Worm (Caenorhabditis elegans): ENCODE results near the gene R08F11.4.

The R08F11.4 gene

DNA sequence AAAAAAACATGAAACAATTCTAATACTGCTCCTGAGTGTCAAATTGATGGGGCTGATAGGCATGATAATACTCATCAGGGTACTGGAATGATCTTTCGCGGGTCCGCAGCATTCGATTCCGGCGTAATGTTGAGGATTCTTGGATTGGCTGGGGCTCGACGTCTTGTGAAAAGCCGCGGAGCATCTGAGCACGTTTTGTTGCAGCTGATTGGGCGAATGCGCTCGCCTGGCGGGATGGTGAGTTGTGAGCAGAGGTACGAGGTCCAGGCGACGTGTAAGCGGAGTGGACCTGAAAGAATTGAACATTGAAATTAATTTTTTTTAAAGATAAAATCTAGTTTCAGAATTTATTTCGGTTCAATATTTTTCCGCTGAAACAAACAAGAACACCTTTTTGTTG, 8.7 kb upstream of the R08F11.4 start:
- TF ChIP-seq elt-1 (tag; optimal IDR thresholded peaks at IDR 0.05) (no peak), fkh-10 (GFP tag; optimal IDR thresholded peaks at IDR 0.05) (no peak), tbx-2 (tag; optimal IDR thresholded peaks at IDR 0.05) (no peak), nhr-237 (tag; optimal IDR thresholded peaks at IDR 0.05) (no peak), aly-2 (tag; optimal IDR thresholded peaks at IDR 0.05) (no peak), nhr-76 (tag; optimal IDR thresholded peaks at IDR 0.05) (no peak), egl-27 (tag; optimal IDR thresholded peaks at IDR 0.05) (no peak), nhr-67 (tag; optimal IDR thresholded peaks at IDR 0.05) (no peak), mdl-1 (tag; optimal IDR thresholded peaks at IDR 0.05) (no peak), snpc-4 (tag; optimal IDR thresholded peaks at IDR 0.05) (no peak), lsy-12 (tag; optimal IDR thresholded peaks at IDR 0.05) (no peak), fos-1 (tag; optimal IDR thresholded peaks at IDR 0.05) (no peak), daf-12 (tag; optimal IDR thresholded peaks at IDR 0.05) (no peak)

DNA sequence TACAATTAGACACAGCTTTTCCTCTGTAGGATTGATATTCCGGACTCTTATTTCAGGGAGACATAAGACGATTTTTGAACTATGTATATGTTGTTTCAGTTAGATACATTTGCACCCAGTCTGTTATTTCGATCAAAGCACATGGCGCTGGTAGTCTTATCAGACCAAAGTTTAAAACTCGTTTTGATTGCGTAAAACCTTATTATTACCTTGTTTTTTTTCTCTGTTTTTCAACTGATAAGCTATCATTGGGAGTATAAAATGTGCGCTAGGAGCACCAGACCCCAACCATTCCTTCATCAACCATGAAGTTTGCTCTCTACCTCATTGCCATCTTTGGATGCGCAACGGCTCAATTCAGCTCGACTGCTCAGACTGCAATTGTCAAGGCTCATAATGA, 7.0 kb upstream of the R08F11.4 start, which contains the start of gene scl-12:
Gene scl-12 (plus strand): TSS at position 301 of the 400 bp plus-strand sequence.
- TF ChIP-seq jun-1 (tag; optimal IDR thresholded peaks at IDR 0.05) (no peak), pqm-1 (tag; optimal IDR thresholded peaks at IDR 0.05) (peak; percentile 47), nhr-28 (tag; optimal IDR thresholded peaks at IDR 0.05) (no peak)

- TF ChIP-seq ztf-4 (tag; optimal IDR thresholded peaks at IDR 0.05) (no peak), ceh-16 (tag; optimal IDR thresholded peaks at IDR 0.05) (no peak), fkh-10 (GFP tag; optimal IDR thresholded peaks at IDR 0.05) (no peak), lin-39 (tag; optimal IDR thresholded peaks at IDR 0.05) (no peak), nhr-28 (tag; optimal IDR thresholded peaks at IDR 0.05) (no peak), nhr-12 (tag; optimal IDR thresholded peaks at IDR 0.05) (no peak)
These were observed 6.2 kb upstream of the R08F11.4 start, which contains the start of gene scl-13 for ce11 chrV:3811541-3811940. Gene scl-13, minus strand, starts transcription at chrV:3811641.

ce11 chrV:3810035-3810434, 4.7 kb upstream of the R08F11.4 start:
- TF ChIP-seq ceh-82 (tag; optimal IDR thresholded peaks at IDR 0.05): no peak
- no peak for TF ChIP-seq jun-1 (tag; optimal IDR thresholded peaks at IDR 0.05)
- no peak for TF ChIP-seq tbx-2 (tag; optimal IDR thresholded peaks at IDR 0.05)
- no peak for TF ChIP-seq nhr-12 (tag; optimal IDR thresholded peaks at IDR 0.05)
- TF ChIP-seq unc-62 (GFP tag; optimal IDR thresholded peaks at IDR 0.05): no peak
- no peak for TF ChIP-seq nhr-67 (tag; optimal IDR thresholded peaks at IDR 0.05)
- no peak for TF ChIP-seq ceh-9 (tag; optimal IDR thresholded peaks at IDR 0.05)
- no peak for TF ChIP-seq nhr-28 (tag; optimal IDR thresholded peaks at IDR 0.05)
- TF ChIP-seq fkh-2 (tag; optimal IDR thresholded peaks at IDR 0.05): no peak
- no peak for TF ChIP-seq R02D3.7 (tag; optimal IDR thresholded peaks at IDR 0.05)
- no peak for TF ChIP-seq ama-1 (optimal IDR thresholded peaks at IDR 0.05)
- no peak for TF ChIP-seq ceh-16 (tag; optimal IDR thresholded peaks at IDR 0.05)
- no peak for TF ChIP-seq egl-27 (tag; optimal IDR thresholded peaks at IDR 0.05)

DNA sequence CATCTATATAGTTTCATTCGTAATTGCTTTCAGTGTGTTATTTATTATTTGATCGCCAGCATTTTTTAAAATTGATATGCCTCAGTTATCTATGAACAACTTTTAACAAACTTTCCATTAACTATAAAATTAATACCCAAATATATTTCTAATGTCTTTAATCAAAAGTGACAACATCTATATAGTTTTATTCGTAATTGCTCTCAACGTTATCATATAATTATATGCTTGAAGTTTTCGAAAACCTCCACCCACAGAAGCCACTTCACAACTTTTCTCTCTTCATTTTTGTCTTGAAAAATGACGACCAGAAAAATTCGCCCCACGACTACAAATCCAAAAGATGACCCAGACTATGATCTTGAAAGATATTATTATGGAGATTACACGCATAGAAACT, 3.0 kb upstream of the R08F11.4 start, which contains the start of gene srw-6:
Gene srw-6 (plus strand): TSS at position 301 of the 400 bp plus-strand sequence.
- TF ChIP-seq nhr-23 (tag; optimal IDR thresholded peaks at IDR 0.05): no peak
- no peak for TF ChIP-seq hmg-11 (tag; optimal IDR thresholded peaks at IDR 0.05)
- TF ChIP-seq aly-2 (tag; optimal IDR thresholded peaks at IDR 0.05): no peak
- no peak for TF ChIP-seq fos-1 (tag; optimal IDR thresholded peaks at IDR 0.05)
- no peak for TF ChIP-seq sea-2 (GFP tag; optimal IDR thresholded peaks at IDR 0.05)
- no peak for TF ChIP-seq ztf-11 (tag; optimal IDR thresholded peaks at IDR 0.05)
- TF ChIP-seq pqm-1 (tag; optimal IDR thresholded peaks at IDR 0.05): no peak
- no peak for TF ChIP-seq skn-1 (tag; optimal IDR thresholded peaks at IDR 0.05)
- TF ChIP-seq unc-39 (tag; optimal IDR thresholded peaks at IDR 0.05): no peak
- TF ChIP-seq elt-1 (tag; optimal IDR thresholded peaks at IDR 0.05): no peak
- TF ChIP-seq egl-27 (tag; optimal IDR thresholded peaks at IDR 0.05): no peak
- no peak for TF ChIP-seq lin-39 (tag; optimal IDR thresholded peaks at IDR 0.05)
- TF ChIP-seq pha-4 (tag; optimal IDR thresholded peaks at IDR 0.05): no peak
- no peak for TF ChIP-seq R02D3.7 (tag; optimal IDR thresholded peaks at IDR 0.05)
- TF ChIP-seq ceh-28 (tag; optimal IDR thresholded peaks at IDR 0.05): no peak

DNA sequence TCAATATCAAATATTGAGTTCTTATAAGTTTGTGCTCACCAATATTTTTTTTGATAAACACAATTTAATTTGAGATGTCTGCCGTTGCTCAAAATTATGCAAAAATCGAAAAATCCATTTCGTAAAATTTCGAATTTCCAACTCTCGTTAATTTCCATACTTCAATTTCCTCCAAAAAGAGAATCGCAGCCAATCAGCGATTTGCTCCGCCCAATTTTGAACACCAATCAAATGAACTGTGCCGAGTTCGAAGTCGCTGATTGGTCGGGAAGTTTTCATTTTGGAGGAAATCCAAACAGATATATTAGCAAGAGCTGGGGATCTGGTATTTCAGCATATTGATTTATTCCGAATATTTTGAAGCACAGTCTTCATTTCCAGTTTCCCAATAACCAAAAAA, 2.5 kb upstream of the R08F11.4 start:
- TF ChIP-seq nhr-76 (tag; optimal IDR thresholded peaks at IDR 0.05) (no peak), nfya-1 (tag; optimal IDR thresholded peaks at IDR 0.05; ENCODE audit: insufficient read depth) (peak; percentile 52)
